Fruit fly (Drosophila melanogaster) whole organism, wandering third instar larva: ENCODE measurements around the gene Sptz.

Source experiments
- Abd-B ChIP-seq: fragments of >200 bp; optimal IDR thresholded peaks from 2 replicates; lab custom pipeline; 2017; ENCODE audit warnings: missing biosample characterization, missing genetic modification characterization
- CG32264 ChIP-seq: fragments of 200-800 bp; sonication (Bioruptor generic); optimal IDR thresholded peaks from 2 replicates; lab custom pipeline; 2016; ENCODE audit warnings: missing biosample characterization, missing genetic modification characterization
- CG9705 ChIP-seq: fragments of 200-800 bp; sonication (Bioruptor generic); optimal IDR thresholded peaks from 2 replicates; lab custom pipeline; 2018; ENCODE audit warnings: missing biosample characterization, mild to moderate bottlenecking, missing genetic modification characterization
- Dfd ChIP-seq: fragments of >200 bp; optimal IDR thresholded peaks from 2 replicates; lab custom pipeline; 2017; ENCODE audit warnings: missing biosample characterization, missing genetic modification characterization
- GATAd ChIP-seq: sonication (Bioruptor generic); optimal IDR thresholded peaks from 2 replicates; lab custom pipeline; 2016; ENCODE audit warnings: missing biosample characterization, missing genetic modification characterization
- HLH106 ChIP-seq: fragments of 200-800 bp; optimal IDR thresholded peaks from 3 replicates; lab custom pipeline; 2019; ENCODE audit warnings: missing biosample characterization, mild to moderate bottlenecking, missing genetic modification characterization, moderate library complexity
- Hnf4 ChIP-seq: fragments of 200-800 bp; sonication (Bioruptor generic); optimal IDR thresholded peaks from 2 replicates; lab custom pipeline; 2016; ENCODE audit warnings: missing biosample characterization, mild to moderate bottlenecking, missing genetic modification characterization
- Hr78 ChIP-seq: fragments of >200 bp; optimal IDR thresholded peaks from 2 replicates; lab custom pipeline; 2017; ENCODE audit warnings: missing biosample characterization, missing genetic modification characterization
- Hr83 ChIP-seq: fragments of 200-300 bp; sonication (Bioruptor generic); optimal IDR thresholded peaks from 2 replicates; lab custom pipeline; 2016; ENCODE audit warnings: missing biosample characterization, mild to moderate bottlenecking, missing genetic modification characterization, moderate library complexity; ENCODE audit not compliant: poor library complexity, severe bottlenecking
- Jra ChIP-seq: sonication (Bioruptor generic); optimal IDR thresholded peaks from 2 replicates; lab custom pipeline; 2016; ENCODE audit warnings: missing biosample characterization, missing genetic modification characterization
- Mio ChIP-seq: sonication (Bioruptor generic); optimal IDR thresholded peaks from 2 replicates; lab custom pipeline; 2016; ENCODE audit warnings: missing biosample characterization, missing genetic modification characterization
- Myc ChIP-seq: fragments of >200 bp; optimal IDR thresholded peaks from 2 replicates; lab custom pipeline; 2017
- N ChIP-seq: fragments of >200 bp; optimal IDR thresholded peaks from 2 replicates; lab custom pipeline; 2018; ENCODE audit warnings: missing biosample characterization, missing external identifiers, missing genetic modification characterization
- OdsH ChIP-seq: fragments of 200-800 bp; sonication (Bioruptor generic); optimal IDR thresholded peaks from 2 replicates; lab custom pipeline; 2016; ENCODE audit warnings: missing biosample characterization, mild to moderate bottlenecking, missing genetic modification characterization
- Rel ChIP-seq, 2 experiments: fragments of 200-800 bp; sonication (Bioruptor generic) in 1 of 2; optimal IDR thresholded peaks; 2 replicates in 1 of 2; 3 replicates in 1 of 2; lab custom pipeline; 2016 to 2019; ENCODE audit warnings: mild to moderate bottlenecking in 2 of 2, missing biosample characterization in 2 of 2, missing genetic modification characterization in 2 of 2, moderate library complexity in 1 of 2
- Sp1 ChIP-seq: fragments of 200-800 bp; sonication (Bioruptor generic); optimal IDR thresholded peaks from 3 replicates; lab custom pipeline; 2019; ENCODE audit warnings: missing biosample characterization, mild to moderate bottlenecking, missing genetic modification characterization, moderate library complexity
- Vsx2 ChIP-seq: fragments of 200-300, 225-300 bp; sonication (Bioruptor generic); optimal IDR thresholded peaks from 2 replicates; lab custom pipeline; 2018; ENCODE audit warnings: missing biosample characterization, missing genetic modification characterization; ENCODE audit not compliant: partially characterized antibody
- br ChIP-seq: fragments of 200-800 bp; sonication (Bioruptor generic); optimal IDR thresholded peaks from 2 replicates; lab custom pipeline; 2016; ENCODE audit warnings: missing biosample characterization, missing genetic modification characterization
- brk ChIP-seq: fragments of 200-800 bp; sonication (Bioruptor generic); optimal IDR thresholded peaks from 2 replicates; lab custom pipeline; 2016; ENCODE audit warnings: missing biosample characterization, mild to moderate bottlenecking, missing genetic modification characterization
- dl ChIP-seq, 2 experiments: fragments of 175-275, 200-275 bp in 1 of 2; fragments of 200-275 bp in 1 of 2; sonication (Bioruptor generic); optimal IDR thresholded peaks; lab custom pipeline; 2018; ENCODE audit warnings: mild to moderate bottlenecking in 2 of 2, missing biosample characterization in 2 of 2, missing genetic modification characterization in 2 of 2, moderate library complexity in 2 of 2; ENCODE audit not compliant: partially characterized antibody in 2 of 2, insufficient read depth in 1 of 2
- dmrt93B ChIP-seq: fragments of 200-800 bp; sonication (Bioruptor generic); optimal IDR thresholded peaks from 2 replicates; lab custom pipeline; 2018; ENCODE audit warnings: missing biosample characterization, mild to moderate bottlenecking, missing genetic modification characterization
- dsf ChIP-seq: sonication (Bioruptor generic); optimal IDR thresholded peaks from 2 replicates; lab custom pipeline; 2016; ENCODE audit warnings: missing biosample characterization, missing genetic modification characterization, borderline replicate concordance
- ey ChIP-seq: fragments of 200-800 bp; sonication (Bioruptor generic); optimal IDR thresholded peaks from 2 replicates; lab custom pipeline; 2016; ENCODE audit warnings: missing biosample characterization, missing genetic modification characterization
- foxo ChIP-seq, 2 experiments: fragments of 200-800 bp; sonication (Bioruptor generic); optimal IDR thresholded peaks; 2 replicates in 1 of 2; 3 replicates in 1 of 2; lab custom pipeline; 2016 to 2017; ENCODE audit warnings: missing biosample characterization in 2 of 2, missing genetic modification characterization in 2 of 2
- fru ChIP-seq: fragments of 200-800 bp; sonication (Bioruptor generic); optimal IDR thresholded peaks from 3 replicates; lab custom pipeline; 2016; ENCODE audit warnings: missing biosample characterization, mild to moderate bottlenecking, missing genetic modification characterization
- h ChIP-seq: fragments of 200-800 bp; sonication (Bioruptor generic); optimal IDR thresholded peaks from 3 replicates; lab custom pipeline; 2016; ENCODE audit warnings: missing biosample characterization, mild to moderate bottlenecking, missing genetic modification characterization
- jim ChIP-seq: fragments of 175-275, 200-325 bp; sonication (Bioruptor generic); optimal IDR thresholded peaks from 2 replicates; lab custom pipeline; 2016; ENCODE audit warnings: missing biosample characterization, mild to moderate bottlenecking, missing genetic modification characterization
- lola ChIP-seq: fragments of >200 bp; optimal IDR thresholded peaks from 2 replicates; lab custom pipeline; 2017; ENCODE audit warnings: missing biosample characterization, missing genetic modification characterization
- psq ChIP-seq: fragments of 200-800 bp; sonication (Bioruptor generic); optimal IDR thresholded peaks from 3 replicates; lab custom pipeline; 2017; ENCODE audit warnings: missing biosample characterization, mild to moderate bottlenecking, missing genetic modification characterization, moderate library complexity
- rgr ChIP-seq: fragments of 200-800 bp; sonication (Bioruptor generic); optimal IDR thresholded peaks from 3 replicates; lab custom pipeline; 2016; ENCODE audit warnings: missing biosample characterization, mild to moderate bottlenecking, missing genetic modification characterization
- sv ChIP-seq: fragments of 200-800 bp; sonication (Bioruptor generic); optimal IDR thresholded peaks from 3 replicates; lab custom pipeline; 2016; ENCODE audit warnings: missing biosample characterization, missing genetic modification characterization
- tai ChIP-seq: sonication (Bioruptor generic); optimal IDR thresholded peaks from 2 replicates; lab custom pipeline; 2016; ENCODE audit warnings: missing biosample characterization, missing genetic modification characterization
- usp ChIP-seq: fragments of >200 bp; optimal IDR thresholded peaks from 2 replicates; lab custom pipeline; 2017; ENCODE audit warnings: missing biosample characterization, missing genetic modification characterization

Sptz gene

dm6 chr3R:11409667-11410137 lies 12.2 kb upstream of the Sptz start, which contains the start of the genes mgr and Irbp:
TSS of gene mgr (minus strand) at chr3R:11409875.
TSS of gene Irbp (plus strand) at chr3R:11410047.
- TF ChIP-seq foxo (GFP tag; optimal IDR thresholded peaks at IDR 0.05; lab: Kevin White, UChicago) (peak in 1 of 2 experiments; percentile 90), Sp1 (GFP tag; lab: Kevin White, UChicago) (peak; percentile 91), CG9705 (peak; percentile 77), Dfd (no peak), CG32264 (GFP tag; lab: Kevin White, UChicago) (no peak), OdsH (GFP tag; lab: Kevin White, UChicago) (peak; percentile 86), usp (GFP tag; lab: Kevin White, UChicago) (no peak), fru (no peak), ey (GFP tag; lab: Kevin White, UChicago) (peak; percentile 63), Vsx2 (GFP tag; lab: Kevin White, UChicago) (no peak), br (GFP tag; lab: Kevin White, UChicago) (peak; percentile 79), psq (peak; percentile 88), Jra (GFP tag; lab: Kevin White, UChicago) (no peak), Abd-B (GFP tag; lab: Kevin White, UChicago) (no peak), Mio (GFP tag; lab: Kevin White, UChicago) (no peak), Hnf4 (GFP tag; lab: Kevin White, UChicago) (no peak), N (no peak), h (peak; percentile 81), dsf (GFP tag; lab: Kevin White, UChicago) (peak; percentile 28), brk (GFP tag; lab: Kevin White, UChicago) (no peak), dmrt93B (GFP tag; lab: Kevin White, UChicago) (peak; percentile 80), tai (no peak), sv (GFP tag; lab: Kevin White, UChicago) (peak; percentile 72), Hr83 (GFP tag; lab: Kevin White, UChicago) (no peak), dl (GFP tag; optimal IDR thresholded peaks at IDR 0.05; lab: Kevin White, UChicago; ENCODE audit: insufficient read depth in 1 of 2, partially characterized antibody in 2 of 2) (no peak), GATAd (GFP tag; lab: Kevin White, UChicago) (peak; percentile 8), HLH106 (peak; percentile 94), rgr (peak; percentile 93), Rel (GFP tag; optimal IDR thresholded peaks at IDR 0.05; lab: Kevin White, UChicago) (no peak), Rel (tag; optimal IDR thresholded peaks at IDR 0.05; lab: Kevin White, UChicago) (no peak)

dm6 chr3R:11412371-11412770 lies 9.5 kb upstream of the Sptz start, which contains the start of gene Ipo9:
TSS of gene Ipo9 (plus strand) at chr3R:11412522.
- TF ChIP-seq psq, result no peak
- no peak for TF ChIP-seq dmrt93B (GFP tag; lab: Kevin White, UChicago)
- TF ChIP-seq h, result no peak
- TF ChIP-seq fru, result no peak
- no peak for TF ChIP-seq Dfd
- no peak for TF ChIP-seq lola (GFP tag; lab: Kevin White, UChicago)
- TF ChIP-seq br (GFP tag; lab: Kevin White, UChicago), result no peak
- TF ChIP-seq foxo (GFP tag; optimal IDR thresholded peaks at IDR 0.05; lab: Kevin White, UChicago), result no peak
- TF ChIP-seq sv (GFP tag; lab: Kevin White, UChicago), result no peak
- TF ChIP-seq jim (GFP tag; lab: Kevin White, UChicago), result no peak
- no peak for TF ChIP-seq rgr
- no peak for TF ChIP-seq dl (GFP tag; optimal IDR thresholded peaks at IDR 0.05; lab: Kevin White, UChicago; ENCODE audit: insufficient read depth in 1 of 2, partially characterized antibody in 2 of 2)
- no peak for TF ChIP-seq CG32264 (GFP tag; lab: Kevin White, UChicago)
- no peak for TF ChIP-seq OdsH (GFP tag; lab: Kevin White, UChicago)
- no peak for TF ChIP-seq N
- no peak for TF ChIP-seq Sp1 (GFP tag; lab: Kevin White, UChicago)
- no peak for TF ChIP-seq tai
- no peak for TF ChIP-seq Hr78

- TF ChIP-seq tai (no peak), Hnf4 (GFP tag; lab: Kevin White, UChicago) (no peak), lola (GFP tag; lab: Kevin White, UChicago) (no peak), Abd-B (GFP tag; lab: Kevin White, UChicago) (no peak), psq (no peak), Myc (lab: Kevin White, UChicago) (no peak)
These were observed 3.3 kb upstream of the Sptz start, which contains the start of the genes bumpel and CG45676 for dm6 chr3R:11418568-11418967. TSS of gene bumpel (minus strand) at chr3R:11418668. TSS of gene CG45676 (plus strand) at chr3R:11418885.
